Worm (Caenorhabditis elegans) whole organism, L2 larva: ENCODE measurements around the gene B0024.3.
A peak's percentile ranks its signal among the peaks of the same experiment; 100 is the strongest.

ENCODE experiments used
- C34F6.9 ChIP-seq: fragments of 150-350 bp; optimal IDR thresholded peaks from 2 replicates; lab custom pipeline; 2014; ENCODE audit warnings: missing biosample characterization, missing genetic modification characterization
- F13H6.1 ChIP-seq: sonication (generic microtip); optimal IDR thresholded peaks from 2 replicates; lab custom pipeline; 2016; ENCODE audit warnings: missing genetic modification characterization, missing compliant biosample characterization
- R02D3.7 ChIP-seq: fragments of 150-350 bp; optimal IDR thresholded peaks from 2 replicates; lab custom pipeline; 2014; ENCODE audit warnings: missing biosample characterization, missing genetic modification characterization
- ZK546.5 ChIP-seq: sonication (generic microtip); optimal IDR thresholded peaks from 2 replicates; lab custom pipeline; 2017; ENCODE audit warnings: missing biosample characterization, missing genetic modification characterization
- alr-1 ChIP-seq: fragments of 150-350 bp; optimal IDR thresholded peaks from 2 replicates; lab custom pipeline; 2014; ENCODE audit warnings: missing biosample characterization, missing genetic modification characterization
- aly-2 ChIP-seq: fragments of 150-350 bp; optimal IDR thresholded peaks from 2 replicates; lab custom pipeline; 2014; ENCODE audit warnings: missing biosample characterization, missing genetic modification characterization
- blmp-1 ChIP-seq: sonication (generic microtip); optimal IDR thresholded peaks from 2 replicates; lab custom pipeline; 2017; ENCODE audit warnings: missing genetic modification characterization, mild to moderate bottlenecking, missing compliant biosample characterization, antibody characterized with exemption, moderate library complexity; ENCODE audit not compliant: insufficient read depth
- ceh-82 ChIP-seq: fragments of 150-350 bp; optimal IDR thresholded peaks from 2 replicates; lab custom pipeline; 2014; ENCODE audit warnings: missing biosample characterization, missing genetic modification characterization
- crh-2 ChIP-seq: sonication (generic microtip); optimal IDR thresholded peaks from 2 replicates; lab custom pipeline; 2017; ENCODE audit warnings: missing biosample characterization, missing genetic modification characterization
- dmd-4 ChIP-seq: sonication (generic microtip); optimal IDR thresholded peaks from 2 replicates; lab custom pipeline; 2017; ENCODE audit warnings: missing biosample characterization, missing genetic modification characterization
- elt-1 ChIP-seq: fragments of 150-350 bp; optimal IDR thresholded peaks from 2 replicates; lab custom pipeline; 2014; ENCODE audit warnings: missing biosample characterization, missing genetic modification characterization
- elt-3 ChIP-seq: sonication (generic microtip); optimal IDR thresholded peaks from 2 replicates; lab custom pipeline; 2017; ENCODE audit warnings: missing biosample characterization, missing genetic modification characterization
- fos-1 ChIP-seq: fragments of 150-350 bp; optimal IDR thresholded peaks from 2 replicates; lab custom pipeline; 2014; ENCODE audit warnings: missing biosample characterization, missing genetic modification characterization
- gmeb-1 ChIP-seq: fragments of 150-350 bp; optimal IDR thresholded peaks from 2 replicates; lab custom pipeline; 2014; ENCODE audit warnings: missing biosample characterization, missing genetic modification characterization
- lin-11 ChIP-seq: fragments of 150-350 bp; sonication (generic microtip); optimal IDR thresholded peaks from 2 replicates; lab custom pipeline; 2014; ENCODE audit warnings: missing biosample characterization, missing genetic modification characterization, inconsistent platforms, mixed read lengths
- lin-13 ChIP-seq: fragments of 150-350 bp; optimal IDR thresholded peaks from 2 replicates; lab custom pipeline; 2014; ENCODE audit warnings: missing biosample characterization, missing genetic modification reagents, missing genetic modification characterization
- lin-39 ChIP-seq: fragments of 150-350 bp; optimal IDR thresholded peaks from 2 replicates; lab custom pipeline; 2014; ENCODE audit warnings: missing biosample characterization, missing genetic modification reagents, missing genetic modification characterization
- lsy-2 ChIP-seq, 2 experiments: fragments of 150-350 bp in 1 of 2; sonication (generic microtip) in 1 of 2; optimal IDR thresholded peaks; 2 replicates each; lab custom pipeline; 2014 to 2017; ENCODE audit warnings: missing biosample characterization in 2 of 2, missing genetic modification characterization in 2 of 2
- mbf-1 ChIP-seq: sonication (generic microtip); optimal IDR thresholded peaks from 2 replicates; lab custom pipeline; 2017; ENCODE audit warnings: missing biosample characterization, missing genetic modification characterization
- nhr-10 ChIP-seq: sonication (generic microtip); optimal IDR thresholded peaks from 2 replicates; lab custom pipeline; 2017; ENCODE audit warnings: missing biosample characterization, missing genetic modification characterization
- nhr-12 ChIP-seq: fragments of 150-350 bp; optimal IDR thresholded peaks from 2 replicates; lab custom pipeline; 2014; ENCODE audit warnings: missing biosample characterization, missing genetic modification characterization
- nhr-129 ChIP-seq: fragments of 150-350 bp; optimal IDR thresholded peaks from 2 replicates; lab custom pipeline; 2014; ENCODE audit warnings: missing biosample characterization, missing genetic modification characterization
- nhr-21 ChIP-seq: fragments of 150-350 bp; optimal IDR thresholded peaks from 2 replicates; lab custom pipeline; 2014; ENCODE audit warnings: missing biosample characterization, missing genetic modification characterization
- nhr-23 ChIP-seq: fragments of 150-350 bp; optimal IDR thresholded peaks from 2 replicates; lab custom pipeline; 2014; ENCODE audit warnings: missing biosample characterization, missing genetic modification reagents, missing genetic modification characterization
- nhr-6 ChIP-seq: fragments of 150-350 bp; optimal IDR thresholded peaks from 2 replicates; lab custom pipeline; 2014; ENCODE audit warnings: missing biosample characterization, missing genetic modification characterization
- nhr-77 ChIP-seq: fragments of 150-350 bp; optimal IDR thresholded peaks from 2 replicates; lab custom pipeline; 2014; ENCODE audit warnings: missing biosample characterization, missing genetic modification characterization
- peb-1 ChIP-seq: fragments of 150-350 bp; optimal IDR thresholded peaks from 2 replicates; lab custom pipeline; 2014; ENCODE audit warnings: missing biosample characterization, missing genetic modification characterization
- sem-4 ChIP-seq: fragments of 150-350 bp; optimal IDR thresholded peaks from 2 replicates; lab custom pipeline; 2014; ENCODE audit warnings: missing biosample characterization, missing genetic modification reagents, missing genetic modification characterization
- skn-1 ChIP-seq: sonication (generic microtip); optimal IDR thresholded peaks from 2 replicates; lab custom pipeline; 2017; ENCODE audit warnings: missing biosample characterization, missing genetic modification characterization
- sma-3 ChIP-seq: sonication (generic microtip); optimal IDR thresholded peaks from 2 replicates; lab custom pipeline; 2016; ENCODE audit warnings: missing genetic modification reagents, missing genetic modification characterization, missing compliant biosample characterization
- sma-9 ChIP-seq, 2 experiments: fragments of 150-350 bp in 1 of 2; sonication (generic microtip) in 1 of 2; optimal IDR thresholded peaks; 2 replicates each; lab custom pipeline; 2014 to 2016; ENCODE audit warnings: missing genetic modification characterization in 2 of 2, mild to moderate bottlenecking in 1 of 2, missing biosample characterization in 1 of 2, missing compliant biosample characterization in 1 of 2, missing genetic modification reagents in 1 of 2, moderate library complexity in 1 of 2
- unc-55 ChIP-seq: fragments of 150-350 bp; sonication (generic microtip); optimal IDR thresholded peaks from 3 replicates; lab custom pipeline; 2014; ENCODE audit warnings: missing biosample characterization, missing genetic modification reagents, missing genetic modification characterization
- zag-1 ChIP-seq: fragments of 150-350 bp; optimal IDR thresholded peaks from 2 replicates; lab custom pipeline; 2014; ENCODE audit warnings: missing biosample characterization, missing genetic modification characterization
- ztf-1 ChIP-seq: fragments of 200-800 bp; sonication (Bioruptor generic); conservative IDR thresholded peaks from 2 replicates; pipeline ENCODE4 v1.3.6; 2022; ENCODE audit warnings: missing genetic modification characterization, missing compliant biosample characterization
- ztf-11 ChIP-seq: sonication (generic microtip); optimal IDR thresholded peaks from 2 replicates; lab custom pipeline; 2017; ENCODE audit warnings: missing biosample characterization, missing genetic modification characterization
- ztf-4 ChIP-seq: fragments of 150-350 bp; optimal IDR thresholded peaks from 2 replicates; lab custom pipeline; 2014; ENCODE audit warnings: missing biosample characterization, missing genetic modification characterization

The B0024.3 gene

ce11 chrV:10281374-10281773, 6.0 kb upstream of the B0024.3 start, which contains the start of gene lys-2:
Gene lys-2, minus strand, starts transcription at chrV:10281474.
- TF ChIP-seq crh-2 (tag; lab: Kevin White, UChicago) (peak; percentile 27), skn-1 (tag; lab: Kevin White, UChicago) (no peak), sma-9 (GFP tag; optimal IDR thresholded peaks at IDR 0.05; lab: Kevin White, UChicago) (peak; percentile 66), sma-9 (tag; optimal IDR thresholded peaks at IDR 0.05; lab: Kevin White, UChicago) (no peak), fos-1 (tag; lab: Kevin White, UChicago) (peak; percentile 92)

- TF ChIP-seq crh-2 (tag; lab: Kevin White, UChicago) (no peak), nhr-23 (tag; lab: Kevin White, UChicago) (no peak), alr-1 (tag; lab: Kevin White, UChicago) (no peak), lsy-2 (tag; optimal IDR thresholded peaks at IDR 0.05; lab: Kevin White, UChicago) (no peak), elt-1 (no peak), lin-39 (no peak), nhr-77 (tag; lab: Kevin White, UChicago) (no peak), unc-55 (GFP tag; lab: Kevin White, UChicago) (no peak), aly-2 (tag; lab: Kevin White, UChicago) (no peak), nhr-10 (no peak), ceh-82 (tag; lab: Kevin White, UChicago) (no peak), elt-3 (no peak), gmeb-1 (tag; lab: Kevin White, UChicago) (no peak), ztf-11 (tag; lab: Kevin White, UChicago) (no peak), ZK546.5 (tag; lab: Kevin White, UChicago) (no peak), lin-13 (GFP tag; lab: Kevin White, UChicago) (no peak), F13H6.1 (no peak), ztf-4 (no peak)
Observed at ce11 chrV:10283444-10283843, 3.9 kb upstream of the B0024.3 start, which contains the start of gene lys-3. Gene lys-3, minus strand, starts transcription at chrV:10283544.

ce11 chrV:10285853-10286252, 1.5 kb upstream of the B0024.3 start:
- TF ChIP-seq mbf-1 (tag; lab: Kevin White, UChicago) (no peak), C34F6.9 (tag; lab: Kevin White, UChicago) (no peak), nhr-129 (no peak), sma-3 (no peak), sma-9 (GFP tag; optimal IDR thresholded peaks at IDR 0.05; lab: Kevin White, UChicago) (no peak), sma-9 (tag; optimal IDR thresholded peaks at IDR 0.05; lab: Kevin White, UChicago) (no peak), zag-1 (tag; lab: Kevin White, UChicago) (no peak), nhr-12 (no peak), blmp-1 (tag; lab: Kevin White, UChicago) (no peak)

ce11 chrV:10289743-10290142, 2.4 kb downstream of the B0024.3 start, which contains the start of gene B0024.15:
Gene B0024.15, plus strand, starts transcription at chrV:10290043.
- TF ChIP-seq blmp-1 (tag; lab: Kevin White, UChicago) (no peak), lin-11 (tag; lab: Kevin White, UChicago) (no peak), peb-1 (tag; lab: Kevin White, UChicago) (no peak), nhr-77 (tag; lab: Kevin White, UChicago) (no peak), ztf-11 (tag; lab: Kevin White, UChicago) (no peak), dmd-4 (no peak), nhr-21 (tag; lab: Kevin White, UChicago) (no peak), unc-55 (GFP tag; lab: Kevin White, UChicago) (no peak), nhr-6 (tag; lab: Kevin White, UChicago) (no peak), fos-1 (tag; lab: Kevin White, UChicago) (no peak), nhr-10 (no peak), sem-4 (no peak), aly-2 (tag; lab: Kevin White, UChicago) (no peak), ztf-1 (GFP tag; lab: Robert Waterston, UW) (no peak), crh-2 (tag; lab: Kevin White, UChicago) (no peak), ztf-4 (no peak), mbf-1 (tag; lab: Kevin White, UChicago) (no peak), R02D3.7 (no peak), lin-39 (no peak)
